Fruit fly (Drosophila melanogaster) whole organism, embryonic: ENCODE results near the gene VhaM9.7-d.
A peak's percentile ranks its signal among the peaks of the same experiment; 100 is the strongest.
"Not testable (repeated sequence)": the region's sequence is repeated elsewhere in the genome, so short reads cannot be mapped to it uniquely, and the experiment has no call there.

Experiments
- ATbp ChIP-seq: fragments of 200-800 bp; sonication (Bioruptor generic); optimal IDR thresholded peaks from 2 replicates; lab custom pipeline; 2017; ENCODE audit warnings: missing biosample characterization, mild to moderate bottlenecking, missing genetic modification characterization, missing genetic modification reagents
- Adf1 ChIP-seq: fragments of 200-800 bp; sonication (Bioruptor generic); IDR thresholded peaks from 2 replicates; pipeline ENCODE4 v1.3.6; 2022; ENCODE audit warnings: missing biosample characterization, missing genetic modification characterization
- CG10321 ChIP-seq: fragments of 200-800 bp; sonication (Bioruptor generic); IDR thresholded peaks from 2 replicates; pipeline ENCODE4 v1.3.6; 2022; ENCODE audit warnings: missing biosample characterization, missing genetic modification characterization
- CG10431 ChIP-seq: fragments of 200-800 bp; sonication (Bioruptor generic); optimal IDR thresholded peaks from 3 replicates; lab custom pipeline; 2018; ENCODE audit warnings: missing biosample characterization, mild to moderate bottlenecking, missing genetic modification characterization
- CG12104 ChIP-seq: fragments of 200-800 bp; sonication (Bioruptor generic); optimal IDR thresholded peaks from 3 replicates; lab custom pipeline; 2016; ENCODE audit warnings: missing biosample characterization, missing genetic modification characterization
- CG14441 ChIP-seq: fragments of 200-800 bp; sonication (Bioruptor generic); IDR thresholded peaks from 2 replicates; pipeline ENCODE4 v1.3.6; 2022; ENCODE audit warnings: missing biosample characterization, missing genetic modification characterization
- CG15269 ChIP-seq: fragments of 200-800 bp; sonication (Bioruptor generic); optimal IDR thresholded peaks from 2 replicates; lab custom pipeline; 2018; ENCODE audit warnings: missing biosample characterization, mild to moderate bottlenecking, missing genetic modification characterization, moderate library complexity
- CG17186 ChIP-seq: fragments of 200-800 bp; sonication (Bioruptor generic); optimal IDR thresholded peaks from 3 replicates; lab custom pipeline; 2017; ENCODE audit warnings: missing biosample characterization, missing genetic modification reagents, missing genetic modification characterization
- CG17612 ChIP-seq: fragments of 200-800 bp; sonication (Bioruptor generic); IDR thresholded peaks from 2 replicates; pipeline ENCODE4 v1.3.6; 2022; ENCODE audit warnings: missing biosample characterization, missing genetic modification characterization
- CG1792 ChIP-seq: fragments of 200-800 bp; sonication (Bioruptor generic); optimal IDR thresholded peaks from 2 replicates; lab custom pipeline; 2016; ENCODE audit warnings: missing biosample characterization, missing genetic modification characterization
- CG2120 ChIP-seq: fragments of 200-800 bp; sonication (Bioruptor generic); optimal IDR thresholded peaks from 3 replicates; lab custom pipeline; 2016; ENCODE audit warnings: missing biosample characterization, missing genetic modification characterization
- CG2129 ChIP-seq: fragments of 200-800 bp; sonication (Bioruptor generic); IDR thresholded peaks from 2 replicates; pipeline ENCODE4 v1.3.6; 2022; ENCODE audit warnings: missing biosample characterization, missing genetic modification characterization; ENCODE audit not compliant: partially characterized antibody
- CG32532 ChIP-seq: fragments of 200-800 bp; sonication (Bioruptor generic); IDR thresholded peaks from 2 replicates; pipeline ENCODE4 v1.3.6; 2022; ENCODE audit warnings: missing biosample characterization, missing genetic modification characterization
- CG34376 ChIP-seq: fragments of 200-800 bp; sonication (Bioruptor generic); optimal IDR thresholded peaks from 2 replicates; lab custom pipeline; 2018; ENCODE audit warnings: missing biosample characterization, mild to moderate bottlenecking, missing genetic modification characterization
- CG6175 ChIP-seq: fragments of 200-800 bp; sonication (Bioruptor generic); IDR thresholded peaks from 3 replicates; pipeline ENCODE4 v1.3.6; 2022; ENCODE audit warnings: missing biosample characterization, missing genetic modification characterization
- CG6254 ChIP-seq: fragments of 200-800 bp; sonication (Bioruptor generic); optimal IDR thresholded peaks from 3 replicates; lab custom pipeline; 2017; ENCODE audit warnings: mild to moderate bottlenecking, missing biosample characterization, missing genetic modification reagents, missing genetic modification characterization
- CG7271 ChIP-seq: fragments of 200-800 bp; sonication (Bioruptor generic); optimal IDR thresholded peaks from 2 replicates; lab custom pipeline; 2018; ENCODE audit warnings: missing biosample characterization, mild to moderate bottlenecking, missing genetic modification characterization, moderate library complexity
- CG7372 ChIP-seq: fragments of 200-800 bp; sonication (Bioruptor generic); IDR thresholded peaks from 2 replicates; pipeline ENCODE4 v1.3.6; 2022; ENCODE audit warnings: missing biosample characterization, missing genetic modification characterization
- CG7839 ChIP-seq: fragments of 200-800 bp; sonication (Bioruptor generic); optimal IDR thresholded peaks from 3 replicates; lab custom pipeline; 2018; ENCODE audit warnings: missing biosample characterization, mild to moderate bottlenecking, missing genetic modification characterization, moderate library complexity
- CG9876 ChIP-seq: fragments of 200-800 bp; sonication (Bioruptor generic); optimal IDR thresholded peaks from 2 replicates; lab custom pipeline; 2016; ENCODE audit warnings: missing biosample characterization, missing genetic modification characterization
- Dek ChIP-seq: fragments of 200-800 bp; sonication (Bioruptor generic); optimal IDR thresholded peaks from 3 replicates; lab custom pipeline; 2019; ENCODE audit warnings: missing biosample characterization, mild to moderate bottlenecking, missing genetic modification characterization, moderate library complexity
- Dref ChIP-seq: fragments of 200-800 bp; sonication (Bioruptor generic); IDR thresholded peaks from 2 replicates; pipeline ENCODE4 v1.3.6; 2022; ENCODE audit warnings: missing biosample characterization, missing genetic modification characterization
- GATAe ChIP-seq: fragments of 200-800 bp; sonication (Bioruptor generic); conservative IDR thresholded peaks from 2 replicates; pipeline ENCODE4 v1.3.6; 2022; ENCODE audit warnings: missing biosample characterization, missing genetic modification characterization
- Hsf ChIP-seq: fragments of 200-800 bp; sonication (Bioruptor generic); optimal IDR thresholded peaks from 3 replicates; lab custom pipeline; 2016; ENCODE audit warnings: missing biosample characterization, missing genetic modification characterization
- Jarid2 ChIP-seq: fragments of 200-800 bp; sonication (Bioruptor generic); optimal IDR thresholded peaks from 3 replicates; lab custom pipeline; 2017; ENCODE audit warnings: mild to moderate bottlenecking, missing biosample characterization, missing genetic modification reagents, missing genetic modification characterization
- Lhr ChIP-seq: fragments of 200-800 bp; sonication (Bioruptor generic); optimal IDR thresholded peaks from 3 replicates; lab custom pipeline; 2017; ENCODE audit warnings: mild to moderate bottlenecking, missing biosample characterization, missing genetic modification reagents, missing genetic modification characterization
- Max ChIP-seq: fragments of 200-800 bp; sonication (Bioruptor generic); optimal IDR thresholded peaks from 2 replicates; lab custom pipeline; 2016; ENCODE audit warnings: missing biosample characterization, mild to moderate bottlenecking, missing genetic modification characterization
- NC2α ChIP-seq: fragments of 200-800 bp; sonication (Bioruptor generic); optimal IDR thresholded peaks from 2 replicates; lab custom pipeline; 2016; ENCODE audit warnings: missing biosample characterization, missing genetic modification characterization
- Side ChIP-seq: fragments of 200-800 bp; sonication (Bioruptor generic); optimal IDR thresholded peaks from 2 replicates; lab custom pipeline; 2016; ENCODE audit warnings: missing biosample characterization, missing genetic modification characterization
- Sox102F ChIP-seq: fragments of 200-800 bp; sonication (Bioruptor generic); optimal IDR thresholded peaks from 2 replicates; lab custom pipeline; 2018; ENCODE audit warnings: missing biosample characterization, mild to moderate bottlenecking, missing genetic modification characterization, moderate library complexity
- Tbp ChIP-seq: fragments of >200 bp; optimal IDR thresholded peaks from 2 replicates; lab custom pipeline; 2018; ENCODE audit warnings: missing biosample characterization, missing genetic modification characterization
- Trl ChIP-seq, 3 experiments: fragments of >200 bp in 2 of 3; fragments of 200-800 bp in 1 of 3; sonication (Bioruptor generic) in 1 of 3; optimal IDR thresholded peaks; 2 replicates in 1 of 3; 3 replicates in 2 of 3; lab custom pipeline; 2016 to 2017; ENCODE audit warnings: missing biosample characterization in 1 of 3, missing genetic modification characterization in 1 of 3
- al ChIP-seq: fragments of 200-800 bp; sonication (Bioruptor generic); IDR thresholded peaks from 2 replicates; pipeline ENCODE4 v1.3.6; 2022; ENCODE audit warnings: missing biosample characterization, missing genetic modification characterization
- cas ChIP-seq: fragments of 200-800 bp; sonication (Bioruptor generic); IDR thresholded peaks from 2 replicates; pipeline ENCODE4 v1.3.6; 2022; ENCODE audit warnings: missing biosample characterization, missing genetic modification characterization
- cato ChIP-seq: fragments of 200-800 bp; sonication (Bioruptor generic); optimal IDR thresholded peaks from 2 replicates; lab custom pipeline; 2016; ENCODE audit warnings: missing biosample characterization, missing genetic modification characterization, borderline replicate concordance
- caup ChIP-seq: fragments of 200-800 bp; sonication (Bioruptor generic); optimal IDR thresholded peaks from 3 replicates; lab custom pipeline; 2017; ENCODE audit warnings: missing biosample characterization, mild to moderate bottlenecking, missing genetic modification characterization, moderate library complexity; ENCODE audit not compliant: severe bottlenecking
- chinmo ChIP-seq: fragments of 200-800 bp; sonication (Bioruptor generic); IDR thresholded peaks from 4 replicates; pipeline ENCODE4 v1.3.6; 2022; ENCODE audit warnings: missing biosample characterization, missing genetic modification characterization; ENCODE audit not compliant: partially characterized antibody
- chm ChIP-seq: fragments of 200-800 bp; sonication (Bioruptor generic); IDR thresholded peaks from 2 replicates; pipeline ENCODE4 v1.3.6; 2022; ENCODE audit warnings: missing biosample characterization, missing genetic modification characterization
- cwo ChIP-seq: fragments of 200-800 bp; sonication (Bioruptor generic); optimal IDR thresholded peaks from 3 replicates; lab custom pipeline; 2017; ENCODE audit warnings: missing biosample characterization, missing genetic modification characterization, mild to moderate bottlenecking, moderate library complexity, missing genetic modification reagents
- dimm ChIP-seq: fragments of 200-800 bp; sonication (Bioruptor generic); IDR thresholded peaks from 2 replicates; pipeline ENCODE4 v1.3.6; 2022; ENCODE audit warnings: missing biosample characterization, missing genetic modification characterization
- dm ChIP-seq: fragments of 200-800 bp; sonication (Bioruptor generic); optimal IDR thresholded peaks from 3 replicates; lab custom pipeline; 2016; ENCODE audit warnings: missing biosample characterization, missing genetic modification characterization
- eyg ChIP-seq: fragments of 200-800 bp; sonication (Bioruptor generic); optimal IDR thresholded peaks from 3 replicates; lab custom pipeline; 2016; ENCODE audit warnings: missing biosample characterization, missing genetic modification characterization
- gcm ChIP-seq: fragments of 200-800 bp; sonication (Bioruptor generic); optimal IDR thresholded peaks from 2 replicates; lab custom pipeline; 2019; ENCODE audit warnings: missing biosample characterization, mild to moderate bottlenecking, missing genetic modification characterization, moderate library complexity
- lab ChIP-seq: fragments of 200-800 bp; sonication (Bioruptor generic); optimal IDR thresholded peaks from 3 replicates; lab custom pipeline; 2017; ENCODE audit warnings: missing biosample characterization, missing genetic modification characterization, mild to moderate bottlenecking, moderate library complexity, missing genetic modification reagents
- org-1 ChIP-seq: fragments of 200-800 bp; sonication (Bioruptor generic); optimal IDR thresholded peaks from 2 replicates; lab custom pipeline; 2017; ENCODE audit warnings: missing biosample characterization, missing genetic modification characterization
- pita ChIP-seq: fragments of 200-800 bp; sonication (Bioruptor generic); optimal IDR thresholded peaks from 2 replicates; lab custom pipeline; 2017; ENCODE audit warnings: missing biosample characterization, mild to moderate bottlenecking, missing genetic modification characterization
- sc ChIP-seq, 3 experiments: fragments of >200 bp in 2 of 3; fragments of 200-800 bp in 1 of 3; sonication (Bioruptor generic) in 1 of 3; optimal IDR thresholded peaks; 2 replicates in 2 of 3; 3 replicates in 1 of 3; lab custom pipeline; 2017; ENCODE audit warnings: mild to moderate bottlenecking in 1 of 3, missing biosample characterization in 1 of 3, missing genetic modification characterization in 1 of 3, missing genetic modification reagents in 1 of 3
- zen ChIP-seq: fragments of 200-800 bp; sonication (Bioruptor generic); optimal IDR thresholded peaks from 3 replicates; lab custom pipeline; 2018; ENCODE audit warnings: missing biosample characterization, mild to moderate bottlenecking, missing genetic modification characterization, moderate library complexity

The VhaM9.7-d gene

dm6 chr3R:16987924-16988298 lies 12.9 kb downstream of the VhaM9.7-d start (continued):
- TF ChIP-seq Dek (tag; lab: Kevin White, UChicago) (no peak), CG1792 (no peak), cato (GFP tag; lab: Kevin White, UChicago) (no peak), Tbp (GFP tag; lab: Kevin White, UChicago) (no peak), NC2α (GFP tag; lab: Kevin White, UChicago) (no peak), Adf1 (GFP tag; lab: Robert Waterston, UW) (no peak), al (no peak), CG14441 (GFP tag; lab: Robert Waterston, UW) (no peak), CG10431 (no peak), CG7372 (GFP tag; lab: Robert Waterston, UW) (no peak), CG6254 (GFP tag; lab: Kevin White, UChicago) (no peak), CG6175 (GFP tag; lab: Robert Waterston, UW) (no peak), Trl (optimal IDR thresholded peaks at IDR 0.05; lab: Kevin White, UChicago) (peak in 1 of 2 experiments; percentile 20), Trl (GFP tag; optimal IDR thresholded peaks at IDR 0.05; lab: Kevin White, UChicago) (no peak), CG34376 (GFP tag; lab: Kevin White, UChicago) (no peak), Max (GFP tag; lab: Kevin White, UChicago) (no peak), org-1 (GFP tag; lab: Kevin White, UChicago) (no peak), ATbp (GFP tag; lab: Kevin White, UChicago) (peak; percentile 10), Sox102F (GFP tag; lab: Kevin White, UChicago) (peak; percentile 11), CG15269 (peak; percentile 24), eyg (no peak), CG2120 (GFP tag; lab: Kevin White, UChicago) (peak; percentile 2), CG32532 (GFP tag; lab: Robert Waterston, UW) (no peak), Jarid2 (GFP tag; lab: Kevin White, UChicago) (no peak), pita (GFP tag; lab: Kevin White, UChicago) (no peak), CG12104 (GFP tag; lab: Kevin White, UChicago) (no peak)

DNA sequence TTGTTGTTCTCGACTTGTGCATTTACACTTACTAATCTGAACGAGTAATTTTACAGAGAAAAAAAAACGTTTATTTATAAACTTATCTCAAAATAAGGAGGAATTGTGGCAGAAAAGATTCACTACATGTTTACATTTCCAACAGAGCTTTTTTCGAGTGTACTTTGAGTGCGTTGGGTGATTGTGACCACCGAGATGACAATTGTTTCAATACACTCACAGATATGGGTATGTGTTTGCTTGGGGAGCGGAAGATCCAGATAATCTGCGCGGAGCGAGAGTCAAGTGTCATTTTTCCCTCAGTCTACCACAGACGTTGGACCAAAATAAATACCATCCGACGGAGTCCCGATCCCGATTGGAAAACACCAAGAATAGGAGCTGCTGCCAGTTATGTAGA lies 13.5 kb downstream of the VhaM9.7-d start, which contains the start of gene MESK4:
Gene MESK4 (plus strand): TSS at position 301 of the 400 bp plus-strand sequence.
- not testable (repeated sequence) for TF ChIP-seq gcm (GFP tag; lab: Kevin White, UChicago); sc (optimal IDR thresholded peaks at IDR 0.05; lab: Kevin White, UChicago); sc (GFP tag; optimal IDR thresholded peaks at IDR 0.05; lab: Kevin White, UChicago); Dref (GFP tag; lab: Robert Waterston, UW)

- TF ChIP-seq lab (GFP tag; lab: Kevin White, UChicago) (peak; percentile 31), chinmo (GFP tag; lab: Robert Waterston, UW) (no peak), CG2129 (GFP tag; lab: Robert Waterston, UW) (no peak), CG9876 (GFP tag; lab: Kevin White, UChicago) (no peak), cas (GFP tag; lab: Robert Waterston, UW) (no peak), CG10321 (no peak), zen (tag; lab: Kevin White, UChicago) (no peak), Hsf (GFP tag; lab: Kevin White, UChicago) (peak; percentile 53), CG7271 (tag; lab: Kevin White, UChicago) (no peak), GATAe (no peak), NC2α (GFP tag; lab: Kevin White, UChicago) (no peak), chm (GFP tag; lab: Robert Waterston, UW) (no peak), CG17186 (no peak), Side (GFP tag; lab: Kevin White, UChicago) (peak; percentile 45), CG17612 (GFP tag; lab: Robert Waterston, UW) (no peak), cwo (GFP tag; lab: Kevin White, UChicago) (no peak), caup (no peak), dimm (GFP tag; lab: Robert Waterston, UW) (no peak), Lhr (GFP tag; lab: Kevin White, UChicago) (no peak), CG7839 (peak; percentile 59), dm (peak; percentile 43)
These were observed 16.8 kb downstream of the VhaM9.7-d start, which contains the start of gene EMC2B for dm6 chr3R:16991781-16992180. Gene EMC2B, minus strand, starts transcription at chr3R:16991878.
